Fruit fly (Drosophila melanogaster) whole organism, prepupa: ENCODE measurements around the gene CG44006.
A peak's percentile ranks its signal among the peaks of the same experiment; 100 is the strongest.

Experiments used
- Blimp-1 ChIP-seq: fragments of 200-800 bp; sonication (Bioruptor generic); optimal IDR thresholded peaks from 3 replicates; lab custom pipeline; 2017; ENCODE audit warnings: missing biosample characterization, missing genetic modification characterization, mild to moderate bottlenecking, moderate library complexity, missing genetic modification reagents
- CG10631 ChIP-seq: fragments of 200-800 bp; sonication (Bioruptor generic); optimal IDR thresholded peaks from 2 replicates; lab custom pipeline; 2016; ENCODE audit warnings: missing biosample characterization, missing genetic modification characterization
- CG11294 ChIP-seq: fragments of 200-800 bp; sonication (Bioruptor generic); IDR thresholded peaks from 2 replicates; pipeline ENCODE4 v1.3.6; 2022; ENCODE audit warnings: missing biosample characterization, missing genetic modification characterization
- CG11762 ChIP-seq: fragments of 200-800 bp; sonication (Bioruptor generic); optimal IDR thresholded peaks from 3 replicates; lab custom pipeline; 2016; ENCODE audit warnings: missing biosample characterization, missing genetic modification characterization; ENCODE audit not compliant: insufficient read depth
- CG11902 ChIP-seq: fragments of 200-800 bp; sonication (Bioruptor generic); optimal IDR thresholded peaks from 3 replicates; lab custom pipeline; 2016; ENCODE audit warnings: missing biosample characterization, missing genetic modification characterization
- CG15336 ChIP-seq: fragments of 200-800 bp; sonication (Bioruptor generic); IDR thresholded peaks from 2 replicates; pipeline ENCODE4 v1.3.6; 2022; ENCODE audit warnings: missing biosample characterization, missing genetic modification characterization
- CG1621 ChIP-seq: fragments of 200-800 bp; sonication (Bioruptor generic); optimal IDR thresholded peaks from 3 replicates; lab custom pipeline; 2018; ENCODE audit warnings: missing biosample characterization, mild to moderate bottlenecking, missing genetic modification characterization
- CG16779 ChIP-seq: fragments of 200-800 bp; sonication (Bioruptor generic); optimal IDR thresholded peaks from 3 replicates; lab custom pipeline; 2017; ENCODE audit warnings: missing biosample characterization, mild to moderate bottlenecking, missing genetic modification characterization
- CG3032 ChIP-seq: fragments of 200-800 bp; optimal IDR thresholded peaks from 2 replicates; lab custom pipeline; 2019; ENCODE audit warnings: missing biosample characterization, mild to moderate bottlenecking, missing genetic modification characterization, moderate library complexity
- CG31627 ChIP-seq: fragments of 200-800 bp; sonication (Bioruptor generic); optimal IDR thresholded peaks from 3 replicates; lab custom pipeline; 2016; ENCODE audit warnings: missing biosample characterization, missing genetic modification characterization
- CG32006 ChIP-seq: fragments of 200-800 bp; sonication (Bioruptor generic); optimal IDR thresholded peaks from 3 replicates; lab custom pipeline; 2017; ENCODE audit warnings: missing biosample characterization, mild to moderate bottlenecking, missing genetic modification characterization
- CG34406 ChIP-seq: fragments of 200-800 bp; sonication (Bioruptor generic); optimal IDR thresholded peaks from 3 replicates; lab custom pipeline; 2016; ENCODE audit warnings: missing biosample characterization, missing genetic modification characterization
- CG3919 ChIP-seq: fragments of 200-800 bp; sonication (Bioruptor generic); optimal IDR thresholded peaks from 3 replicates; lab custom pipeline; 2016; ENCODE audit warnings: missing biosample characterization, missing genetic modification characterization
- CG4318 ChIP-seq: fragments of 200-800 bp; sonication (Bioruptor generic); optimal IDR thresholded peaks from 3 replicates; lab custom pipeline; 2017; ENCODE audit warnings: missing biosample characterization, mild to moderate bottlenecking, missing genetic modification characterization
- CG6276 ChIP-seq: fragments of 200-800 bp; sonication (Bioruptor generic); optimal IDR thresholded peaks from 2 replicates; lab custom pipeline; 2017; ENCODE audit warnings: missing biosample characterization, mild to moderate bottlenecking, missing genetic modification characterization
- CG6792 ChIP-seq: fragments of 200-800 bp; sonication (Bioruptor generic); optimal IDR thresholded peaks from 3 replicates; lab custom pipeline; 2016; ENCODE audit warnings: missing biosample characterization, missing genetic modification characterization
- CG6808 ChIP-seq: fragments of 200-800 bp; sonication (Bioruptor generic); optimal IDR thresholded peaks from 3 replicates; lab custom pipeline; 2017; ENCODE audit warnings: missing biosample characterization, missing genetic modification characterization, mild to moderate bottlenecking, moderate library complexity, missing genetic modification reagents
- CG6854 ChIP-seq: fragments of 200-800 bp; sonication (Bioruptor generic); optimal IDR thresholded peaks from 2 replicates; lab custom pipeline; 2017; ENCODE audit warnings: missing biosample characterization, mild to moderate bottlenecking, missing genetic modification characterization
- CG7368 ChIP-seq: fragments of 200-800 bp; sonication (Bioruptor generic); optimal IDR thresholded peaks from 3 replicates; lab custom pipeline; 2016; ENCODE audit warnings: missing biosample characterization, missing genetic modification characterization
- CG8119 ChIP-seq: fragments of 200-800 bp; sonication (Bioruptor generic); IDR thresholded peaks from 3 replicates; pipeline ENCODE4 v1.3.6; 2022; ENCODE audit warnings: missing biosample characterization, missing genetic modification characterization
- CG8319 ChIP-seq: fragments of 200-800 bp; sonication (Bioruptor generic); optimal IDR thresholded peaks from 3 replicates; lab custom pipeline; 2016; ENCODE audit warnings: missing biosample characterization, missing genetic modification characterization
- CG9139 ChIP-seq: fragments of 200-800 bp; sonication (Bioruptor generic); optimal IDR thresholded peaks from 3 replicates; lab custom pipeline; 2017; ENCODE audit warnings: missing biosample characterization, mild to moderate bottlenecking, missing genetic modification characterization
- Eip75B ChIP-seq: fragments of 200-800 bp; sonication (Bioruptor generic); optimal IDR thresholded peaks from 3 replicates; lab custom pipeline; 2016; ENCODE audit warnings: missing biosample characterization, missing genetic modification characterization
- Eip78C ChIP-seq: fragments of 200-800 bp; sonication (Bioruptor generic); peaks from one replicate; lab custom pipeline; 2016; ENCODE audit warnings: missing biosample characterization, missing genetic modification characterization
- Eip93F ChIP-seq: fragments of 200-800 bp; sonication (Bioruptor generic); optimal IDR thresholded peaks from 2 replicates; lab custom pipeline; 2016; ENCODE audit warnings: missing biosample characterization, mild to moderate bottlenecking, missing genetic modification characterization
- Ets21C ChIP-seq: fragments of 200-800 bp; sonication (Bioruptor generic); optimal IDR thresholded peaks from 3 replicates; lab custom pipeline; 2016; ENCODE audit warnings: missing biosample characterization, missing genetic modification characterization
- Ets96B ChIP-seq: fragments of 200-800 bp; optimal IDR thresholded peaks from 2 replicates; lab custom pipeline; 2019; ENCODE audit warnings: missing biosample characterization, mild to moderate bottlenecking, missing genetic modification characterization, moderate library complexity
- Gug ChIP-seq: fragments of 200-800 bp; sonication (Bioruptor generic); IDR thresholded peaks from 2 replicates; pipeline ENCODE4 v1.3.6; 2022; ENCODE audit warnings: missing biosample characterization, missing genetic modification characterization
- Hr38 ChIP-seq: sonication (Bioruptor generic); optimal IDR thresholded peaks from 2 replicates; lab custom pipeline; 2016; ENCODE audit warnings: missing biosample characterization, missing genetic modification characterization
- Hr39 ChIP-seq: fragments of 200-800 bp; sonication (Bioruptor generic); optimal IDR thresholded peaks from 2 replicates; lab custom pipeline; 2016; ENCODE audit warnings: missing biosample characterization, missing genetic modification characterization
- Hr4 ChIP-seq: fragments of 200-800 bp; sonication (Bioruptor generic); optimal IDR thresholded peaks from 3 replicates; lab custom pipeline; 2016; ENCODE audit warnings: missing biosample characterization, missing genetic modification characterization
- Lpt ChIP-seq: fragments of 200-800 bp; sonication (Bioruptor generic); optimal IDR thresholded peaks from 3 replicates; lab custom pipeline; 2016; ENCODE audit warnings: missing biosample characterization, missing genetic modification characterization
- Met ChIP-seq: fragments of 200-800 bp; sonication (Bioruptor generic); optimal IDR thresholded peaks from 3 replicates; lab custom pipeline; 2016; ENCODE audit warnings: missing biosample characterization, missing genetic modification characterization
- OdsH ChIP-seq: fragments of 200-800 bp; sonication (Bioruptor generic); optimal IDR thresholded peaks from 3 replicates; lab custom pipeline; 2016; ENCODE audit warnings: missing biosample characterization, missing genetic modification characterization
- Sox14 ChIP-seq: fragments of 200-800 bp; sonication (Bioruptor generic); optimal IDR thresholded peaks from 3 replicates; lab custom pipeline; 2016; ENCODE audit warnings: missing biosample characterization, missing genetic modification characterization
- Sox15 ChIP-seq: fragments of 200-800 bp; sonication (Bioruptor generic); optimal IDR thresholded peaks from 3 replicates; lab custom pipeline; 2016; ENCODE audit warnings: missing biosample characterization, missing genetic modification characterization
- achi ChIP-seq: fragments of 200-800 bp; sonication (Bioruptor generic); optimal IDR thresholded peaks from 3 replicates; lab custom pipeline; 2016; ENCODE audit warnings: missing biosample characterization, missing genetic modification characterization
- acj6 ChIP-seq: fragments of 200-800 bp; sonication (Bioruptor generic); optimal IDR thresholded peaks from 3 replicates; lab custom pipeline; 2016; ENCODE audit warnings: missing biosample characterization, missing genetic modification characterization
- dac ChIP-seq: fragments of 200-800 bp; sonication (Bioruptor generic); optimal IDR thresholded peaks from 2 replicates; lab custom pipeline; 2017; ENCODE audit warnings: missing biosample characterization, mild to moderate bottlenecking, missing genetic modification characterization
- dsx ChIP-seq: fragments of 200-800 bp; optimal IDR thresholded peaks from 3 replicates; lab custom pipeline; 2019; ENCODE audit warnings: missing biosample characterization, mild to moderate bottlenecking, missing genetic modification characterization, moderate library complexity; ENCODE audit not compliant: poor library complexity, severe bottlenecking
- eg ChIP-seq: fragments of 200-800 bp; sonication (Bioruptor generic); IDR thresholded peaks from 3 replicates; pipeline ENCODE4 v1.3.6; 2022; ENCODE audit warnings: missing biosample characterization, missing genetic modification characterization
- esn ChIP-seq: fragments of 200-800 bp; sonication (Bioruptor generic); optimal IDR thresholded peaks from 2 replicates; lab custom pipeline; 2016; ENCODE audit warnings: missing biosample characterization, mild to moderate bottlenecking, missing genetic modification characterization, moderate library complexity
- fd59A ChIP-seq: fragments of 200-800 bp; sonication (Bioruptor generic); optimal IDR thresholded peaks from 2 replicates; lab custom pipeline; 2017; ENCODE audit warnings: missing biosample characterization, mild to moderate bottlenecking, missing genetic modification characterization, missing genetic modification reagents
- fd85E ChIP-seq: fragments of 200-800 bp; sonication (Bioruptor generic); optimal IDR thresholded peaks from 3 replicates; lab custom pipeline; 2016; ENCODE audit warnings: missing biosample characterization, missing genetic modification characterization
- lz ChIP-seq: fragments of 200-800 bp; sonication (Bioruptor generic); optimal IDR thresholded peaks from 3 replicates; lab custom pipeline; 2016; ENCODE audit warnings: missing biosample characterization, missing genetic modification characterization
- net ChIP-seq: fragments of 200-800 bp; sonication (Bioruptor generic); optimal IDR thresholded peaks from 3 replicates; lab custom pipeline; 2016; ENCODE audit warnings: missing biosample characterization, missing genetic modification characterization
- pdm3 ChIP-seq: fragments of 200-800 bp; sonication (Bioruptor generic); optimal IDR thresholded peaks from 3 replicates; lab custom pipeline; 2016; ENCODE audit warnings: missing biosample characterization, missing genetic modification characterization
- salr ChIP-seq, 2 experiments: fragments of 200-800 bp; sonication (Bioruptor generic); optimal IDR thresholded peaks; 3 replicates each; lab custom pipeline; 2016 to 2018; ENCODE audit warnings: missing biosample characterization in 2 of 2, missing genetic modification characterization in 2 of 2, mild to moderate bottlenecking in 1 of 2
- spab ChIP-seq: fragments of 200-800 bp; sonication (Bioruptor generic); optimal IDR thresholded peaks from 2 replicates; lab custom pipeline; 2017; ENCODE audit warnings: missing biosample characterization, mild to moderate bottlenecking, missing genetic modification characterization, missing genetic modification reagents
- ss ChIP-seq, 2 experiments: fragments of 200-800 bp; sonication (Bioruptor generic); optimal IDR thresholded peaks; 2 replicates in 1 of 2; 3 replicates in 1 of 2; lab custom pipeline; 2017 to 2018; ENCODE audit warnings: mild to moderate bottlenecking in 2 of 2, missing biosample characterization in 2 of 2, missing genetic modification characterization in 2 of 2, moderate library complexity in 1 of 2
- svp ChIP-seq: fragments of 200-800 bp; sonication (Bioruptor generic); peaks from one replicate; lab custom pipeline; 2016; ENCODE audit warnings: missing biosample characterization, missing genetic modification characterization
- topi ChIP-seq: fragments of 200-800 bp; sonication (Bioruptor generic); optimal IDR thresholded peaks from 3 replicates; lab custom pipeline; 2016; ENCODE audit warnings: missing biosample characterization, missing genetic modification characterization

Gene CG44006

dm6 chr3L:18038122-18038762 lies 31.7 kb downstream of the CG44006 start:
- peak; percentile 27 for TF ChIP-seq pdm3 (GFP tag; lab: Kevin White, UChicago)
- TF ChIP-seq CG9139 (GFP tag; lab: Kevin White, UChicago), result peak; percentile 72
- peak; percentile 40 to 59 for TF ChIP-seq ss (GFP tag; optimal IDR thresholded peaks at IDR 0.05; lab: Kevin White, UChicago)
- TF ChIP-seq CG1621 (tag; lab: Kevin White, UChicago), result no peak
- TF ChIP-seq Eip78C (GFP tag; lab: Kevin White, UChicago), result peak; percentile 90
- TF ChIP-seq Hr38 (GFP tag; lab: Kevin White, UChicago), result no peak
- no peak for TF ChIP-seq Sox15 (GFP tag; lab: Kevin White, UChicago)
- TF ChIP-seq CG11902, result no peak
- no peak for TF ChIP-seq CG6792
- TF ChIP-seq Eip93F (GFP tag; lab: Kevin White, UChicago), result no peak
- TF ChIP-seq Blimp-1 (GFP tag; lab: Kevin White, UChicago), result no peak
- TF ChIP-seq dsx (GFP tag; lab: Kevin White, UChicago), result peak; percentile 40
- peak; percentile 54 for TF ChIP-seq esn (GFP tag; lab: Kevin White, UChicago)
- TF ChIP-seq CG6276 (GFP tag; lab: Kevin White, UChicago), result no peak
- TF ChIP-seq Gug, result no peak
- no peak for TF ChIP-seq CG11762 (GFP tag; lab: Kevin White, UChicago)
- no peak for TF ChIP-seq CG32006 (GFP tag; lab: Kevin White, UChicago)
- no peak for TF ChIP-seq Eip75B (GFP tag; lab: Kevin White, UChicago)
- no peak for TF ChIP-seq fd85E (GFP tag; lab: Kevin White, UChicago)
- TF ChIP-seq Lpt (GFP tag; lab: Kevin White, UChicago), result no peak
- no peak for TF ChIP-seq CG8119
- TF ChIP-seq svp (GFP tag; lab: Kevin White, UChicago), result peak; percentile 63
- TF ChIP-seq CG11294 (GFP tag; lab: Robert Waterston, UW), result no peak
- TF ChIP-seq CG8319 (GFP tag; lab: Kevin White, UChicago), result no peak
- peak; percentile 60 for TF ChIP-seq CG6808
- no peak for TF ChIP-seq CG6854 (GFP tag; lab: Kevin White, UChicago)
- peak; percentile 42 for TF ChIP-seq lz (GFP tag; lab: Kevin White, UChicago)
- peak; percentile 45 for TF ChIP-seq fd59A (GFP tag; lab: Kevin White, UChicago)
- TF ChIP-seq CG34406 (GFP tag; lab: Kevin White, UChicago), result peak; percentile 25
- TF ChIP-seq CG4318 (GFP tag; lab: Kevin White, UChicago), result no peak
- TF ChIP-seq achi (GFP tag; lab: Kevin White, UChicago), result no peak
- peak; percentile 67 for TF ChIP-seq CG3032
- TF ChIP-seq dac (GFP tag; lab: Kevin White, UChicago), result no peak
- peak; percentile 32 for TF ChIP-seq OdsH (GFP tag; lab: Kevin White, UChicago)
- TF ChIP-seq salr (GFP tag; optimal IDR thresholded peaks at IDR 0.05; lab: Kevin White, UChicago), result no peak
- TF ChIP-seq CG16779 (tag; lab: Kevin White, UChicago), result no peak
- no peak for TF ChIP-seq Hr4 (GFP tag; lab: Kevin White, UChicago)
- peak; percentile 51 for TF ChIP-seq spab (GFP tag; lab: Kevin White, UChicago)
- TF ChIP-seq eg (GFP tag; lab: Robert Waterston, UW), result no peak
- peak; percentile 56 for TF ChIP-seq CG3919 (GFP tag; lab: Kevin White, UChicago)
- peak; percentile 55 for TF ChIP-seq Met (GFP tag; lab: Kevin White, UChicago)
- TF ChIP-seq CG10631, result peak; percentile 57
- peak; percentile 46 for TF ChIP-seq Sox14 (GFP tag; lab: Kevin White, UChicago)
- TF ChIP-seq Ets96B (tag; lab: Kevin White, UChicago), result peak; percentile 67
- peak; percentile 8 for TF ChIP-seq CG7368 (GFP tag; lab: Kevin White, UChicago)
- peak; percentile 49 for TF ChIP-seq CG31627 (GFP tag; lab: Kevin White, UChicago)
- peak; percentile 46 for TF ChIP-seq Hr39 (GFP tag; lab: Kevin White, UChicago)
- peak; percentile 27 for TF ChIP-seq acj6
- no peak for TF ChIP-seq net (GFP tag; lab: Kevin White, UChicago)
- TF ChIP-seq topi (GFP tag; lab: Kevin White, UChicago), result peak; percentile 56
- TF ChIP-seq CG15336 (GFP tag; lab: Robert Waterston, UW), result no peak
- TF ChIP-seq Ets21C (GFP tag; lab: Kevin White, UChicago), result peak; percentile 16
